Worm (Caenorhabditis elegans) whole organism, mixed stage, embryonic: ENCODE data around the gene hap-1.

Source experiments
- M03D4.4 ChIP-seq: sonication (generic microtip); optimal IDR thresholded peaks from 2 replicates; lab custom pipeline; 2017; ENCODE audit warnings: mild to moderate bottlenecking, missing genetic modification characterization, missing compliant biosample characterization
- blmp-1 ChIP-seq: fragments of 150-350 bp; optimal IDR thresholded peaks from 2 replicates; lab custom pipeline; 2014; ENCODE audit warnings: missing biosample characterization, missing genetic modification characterization
- ceh-39 ChIP-seq: fragments of 150-350 bp; optimal IDR thresholded peaks from 2 replicates; lab custom pipeline; 2014; ENCODE audit warnings: missing biosample characterization, missing genetic modification characterization
- ceh-83 ChIP-seq: fragments of 200-800 bp; sonication (Bioruptor generic); optimal IDR thresholded peaks from 2 replicates; lab custom pipeline; 2018; ENCODE audit warnings: mild to moderate bottlenecking, missing genetic modification characterization, missing compliant biosample characterization
- ces-1 ChIP-seq: fragments of 150-350 bp; optimal IDR thresholded peaks from 2 replicates; lab custom pipeline; 2014; ENCODE audit warnings: missing biosample characterization, missing genetic modification reagents, missing genetic modification characterization
- cnd-1 ChIP-seq: fragments of 200-800 bp; sonication (Bioruptor generic); optimal IDR thresholded peaks from 2 replicates; lab custom pipeline; 2018; ENCODE audit warnings: mild to moderate bottlenecking, missing genetic modification characterization, missing compliant biosample characterization
- drap-1 ChIP-seq: fragments of 200-800 bp; sonication (Bioruptor generic); optimal IDR thresholded peaks from 3 replicates; lab custom pipeline; 2018; ENCODE audit warnings: mild to moderate bottlenecking, missing genetic modification characterization, missing compliant biosample characterization
- elt-1 ChIP-seq: sonication (generic microtip); optimal IDR thresholded peaks from 2 replicates; lab custom pipeline; 2017; ENCODE audit warnings: missing genetic modification characterization, mild to moderate bottlenecking, missing compliant biosample characterization, antibody characterized with exemption, moderate library complexity, borderline replicate concordance; ENCODE audit not compliant: insufficient read depth
- flh-1 ChIP-seq: fragments of 200-800 bp; sonication (Bioruptor generic); optimal IDR thresholded peaks from 2 replicates; lab custom pipeline; 2018; ENCODE audit warnings: mild to moderate bottlenecking, missing genetic modification characterization, moderate library complexity, missing compliant biosample characterization
- hlh-1 ChIP-seq: fragments of 150-350 bp; optimal IDR thresholded peaks from 2 replicates; lab custom pipeline; 2014; ENCODE audit warnings: missing biosample characterization, missing genetic modification reagents, missing genetic modification characterization
- mab-5 ChIP-seq: fragments of 150-350 bp; optimal IDR thresholded peaks from 2 replicates; lab custom pipeline; 2014; ENCODE audit warnings: missing biosample characterization, missing genetic modification characterization
- mep-1 ChIP-seq: fragments of 150-350 bp; optimal IDR thresholded peaks from 2 replicates; lab custom pipeline; 2017; ENCODE audit warnings: missing biosample characterization, missing genetic modification reagents, missing genetic modification characterization, inconsistent platforms
- nhr-2 ChIP-seq: fragments of 150-350 bp; optimal IDR thresholded peaks from 2 replicates; lab custom pipeline; 2014; ENCODE audit warnings: missing biosample characterization, missing genetic modification characterization
- snpc-4 ChIP-seq: fragments of 150-350 bp; optimal IDR thresholded peaks from 2 replicates; lab custom pipeline; 2014; ENCODE audit warnings: missing biosample characterization, missing genetic modification characterization
- sptf-1 ChIP-seq: sonication (generic microtip); optimal IDR thresholded peaks from 2 replicates; lab custom pipeline; 2017; ENCODE audit warnings: mild to moderate bottlenecking, missing genetic modification characterization, moderate library complexity, missing compliant biosample characterization
- tbx-8 ChIP-seq: fragments of 200-800 bp; sonication (Bioruptor generic); optimal IDR thresholded peaks from 2 replicates; lab custom pipeline; 2018; ENCODE audit warnings: mild to moderate bottlenecking, missing genetic modification characterization, moderate library complexity, missing compliant biosample characterization
- unc-120 ChIP-seq: sonication (generic microtip); optimal IDR thresholded peaks from 2 replicates; lab custom pipeline; 2017; ENCODE audit warnings: missing genetic modification characterization, missing compliant biosample characterization; ENCODE audit not compliant: poor library complexity, severe bottlenecking
- unc-39 ChIP-seq: fragments of 150-350 bp; optimal IDR thresholded peaks from 2 replicates; lab custom pipeline; 2014; ENCODE audit warnings: missing biosample characterization, missing genetic modification characterization

The hap-1 gene

DNA sequence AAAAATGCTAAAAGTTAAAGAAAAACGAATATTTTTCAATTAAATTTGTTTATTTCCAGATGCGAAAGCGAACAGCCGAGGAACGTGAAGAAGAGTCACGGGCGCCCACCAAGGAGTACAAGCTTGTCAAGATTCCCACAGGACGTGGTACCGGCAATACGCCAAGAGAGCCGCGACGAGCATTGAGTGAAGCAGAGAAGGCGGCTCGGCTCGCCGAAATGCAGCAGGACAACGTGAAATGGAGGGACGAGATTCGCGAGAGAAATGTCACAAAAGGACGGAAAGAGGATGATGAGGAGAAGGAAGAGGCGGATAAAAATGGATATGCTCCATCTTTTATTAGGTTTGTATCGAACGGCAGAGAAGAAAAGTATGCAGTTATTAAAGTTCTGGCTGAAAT, 46.7 kb downstream of the hap-1 start:
- TF ChIP-seq elt-1 (tag; lab: Kevin White, UChicago) (no peak), ceh-39 (tag; lab: Kevin White, UChicago) (no peak), tbx-8 (GFP tag; lab: Kevin White, UChicago) (no peak), flh-1 (GFP tag; lab: Kevin White, UChicago) (no peak), sptf-1 (tag; lab: Kevin White, UChicago) (no peak), hlh-1 (tag; lab: Kevin White, UChicago) (no peak), mep-1 (no peak), M03D4.4 (tag; lab: Kevin White, UChicago) (no peak), nhr-2 (tag; lab: Kevin White, UChicago) (no peak), cnd-1 (tag; lab: Kevin White, UChicago) (no peak)
- TF ChIP-seq, all 35 proteins: peak for 0

DNA sequence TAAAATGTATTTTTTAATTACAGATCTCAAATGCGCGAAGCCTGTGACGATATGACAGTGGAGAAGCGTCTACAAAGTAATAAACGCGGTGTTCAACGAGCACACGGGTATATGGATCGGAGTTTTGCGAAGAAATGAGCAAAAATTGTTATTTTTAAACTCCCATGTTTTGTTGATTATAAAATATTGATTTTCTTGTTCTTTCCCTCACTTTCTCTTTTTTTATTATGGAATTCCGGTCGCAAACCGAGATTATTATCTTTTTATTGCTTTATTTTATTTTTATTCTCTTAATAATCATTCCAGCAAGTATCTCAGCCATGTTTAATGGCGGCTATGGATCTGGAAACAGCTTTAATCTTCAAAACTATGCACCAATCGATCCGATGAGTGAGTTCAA, 47.2 kb downstream of the hap-1 start, which contains the start of gene pqe-1:
Gene pqe-1, plus strand, starts transcription at position 301 of the 400 bp plus-strand sequence.
- TF ChIP-seq snpc-4 (tag; lab: Kevin White, UChicago) = no peak
- TF ChIP-seq mab-5 (tag; lab: Kevin White, UChicago) = no peak
- no peak for TF ChIP-seq drap-1 (GFP tag; lab: Kevin White, UChicago)
- TF ChIP-seq unc-120 (tag; lab: Kevin White, UChicago) = no peak
- TF ChIP-seq flh-1 (GFP tag; lab: Kevin White, UChicago) = no peak
- no peak for TF ChIP-seq mep-1
- no peak for TF ChIP-seq ces-1
- no peak for TF ChIP-seq blmp-1
- TF ChIP-seq hlh-1 (tag; lab: Kevin White, UChicago) = no peak
- no peak for TF ChIP-seq ceh-83 (GFP tag; lab: Kevin White, UChicago)
- TF ChIP-seq unc-39 (tag; lab: Kevin White, UChicago) = no peak
